Worm (Caenorhabditis elegans) whole organism, young adult: ENCODE measurements around the gene F49C12.4.

Source experiments
- Y53F4B.3 ChIP-seq: fragments of 200-800 bp; sonication (Bioruptor generic); IDR thresholded peaks from 2 replicates; pipeline ENCODE4 v1.3.6; 2022; ENCODE audit warnings: missing genetic modification reagents, missing genetic modification characterization, missing compliant biosample characterization
- aptf-2 ChIP-seq: fragments of 200-800 bp; sonication (Bioruptor generic); conservative IDR thresholded peaks from 2 replicates; pipeline ENCODE4 v1.3.6; 2022; ENCODE audit warnings: missing genetic modification reagents, missing genetic modification characterization, missing compliant biosample characterization
- ceh-27 ChIP-seq: fragments of 200-800 bp; sonication (Bioruptor generic); optimal IDR thresholded peaks from 2 replicates; lab custom pipeline; 2018; ENCODE audit warnings: mild to moderate bottlenecking, missing genetic modification characterization, moderate library complexity, missing compliant biosample characterization
- die-1 ChIP-seq: sonication (generic microtip); optimal IDR thresholded peaks from 2 replicates; lab custom pipeline; 2016; ENCODE audit warnings: missing genotype, mild to moderate bottlenecking, missing genetic modification characterization, missing compliant biosample characterization
- hrde-1 ChIP-seq: sonication (generic microtip); optimal IDR thresholded peaks from 2 replicates; lab custom pipeline; 2016; ENCODE audit warnings: missing genetic modification characterization, mild to moderate bottlenecking, missing compliant biosample characterization, moderate library complexity, missing genotype, missing genetic modification reagents, borderline replicate concordance
- lin-54 ChIP-seq: fragments of 200-800 bp; sonication (Bioruptor generic); optimal IDR thresholded peaks from 2 replicates; lab custom pipeline; 2018; ENCODE audit warnings: mild to moderate bottlenecking, missing genetic modification characterization, missing compliant biosample characterization
- nhr-179 ChIP-seq: sonication (generic microtip); optimal IDR thresholded peaks from 2 replicates; lab custom pipeline; 2016; ENCODE audit warnings: mild to moderate bottlenecking, missing genetic modification characterization, missing compliant biosample characterization
- nhr-80 ChIP-seq: sonication (generic microtip); optimal IDR thresholded peaks from 2 replicates; lab custom pipeline; 2016; ENCODE audit warnings: missing genetic modification characterization, missing compliant biosample characterization
- pbrm-1 ChIP-seq: fragments of 200-800 bp; sonication (Bioruptor generic); IDR thresholded peaks from 2 replicates; pipeline ENCODE4 v1.3.6; 2022; ENCODE audit warnings: missing genetic modification reagents, missing genetic modification characterization, missing compliant biosample characterization
- pha-4 ChIP-seq: fragments of 150-350 bp; sonication (generic microtip); optimal IDR thresholded peaks from 2 replicates; lab custom pipeline; 2014; ENCODE audit warnings: missing biosample characterization, missing genetic modification reagents, missing genetic modification characterization
- rpc-1 ChIP-seq, 2 experiments: fragments of 150-350 bp in 1 of 2; sonication (generic microtip) in 1 of 2; optimal IDR thresholded peaks; 2 replicates each; lab custom pipeline; 2014 to 2018; ENCODE audit warnings: missing biosample characterization in 1 of 2, missing genetic modification characterization in 1 of 2, missing genetic modification reagents in 1 of 2, missing genotype in 1 of 2
- snpc-3.4 ChIP-seq: sonication (generic microtip); optimal IDR thresholded peaks from 2 replicates; lab custom pipeline; 2017; ENCODE audit warnings: missing genetic modification characterization, mild to moderate bottlenecking, missing compliant biosample characterization, antibody characterized with exemption, moderate library complexity, missing genotype, missing genetic modification reagents
- somi-1 ChIP-seq: fragments of 200-800 bp; sonication (Bioruptor generic); optimal IDR thresholded peaks from 2 replicates; lab custom pipeline; 2018; ENCODE audit warnings: mild to moderate bottlenecking, missing genetic modification characterization, missing compliant biosample characterization
- xnd-1 ChIP-seq: sonication (generic microtip); optimal IDR thresholded peaks from 2 replicates; lab custom pipeline; 2016; ENCODE audit warnings: missing genotype, missing genetic modification reagents, missing genetic modification characterization, missing compliant biosample characterization

DNA sequence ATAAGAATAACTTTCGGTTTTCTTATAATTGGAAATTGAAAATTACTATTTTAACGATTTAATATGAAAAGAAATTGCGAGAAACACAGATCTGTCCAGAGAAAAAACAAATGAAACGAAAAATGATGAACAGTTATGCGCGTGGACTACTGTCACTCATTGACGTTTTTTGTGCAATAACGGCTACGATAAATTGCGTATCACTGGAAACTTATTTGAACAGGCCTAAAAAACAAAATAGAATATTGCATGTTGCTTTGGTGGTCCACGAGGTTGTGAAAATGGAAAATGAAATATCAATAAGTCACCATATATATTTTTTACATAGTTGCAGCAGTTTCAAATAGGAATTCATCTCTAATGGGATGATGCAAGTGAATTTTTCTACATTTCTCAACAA, 39.4 kb downstream of the F49C12.4 start:
- TF ChIP-seq pbrm-1 (no peak), aptf-2 (GFP tag; lab: Robert Waterston, UW) (no peak), die-1 (tag; lab: Kevin White, UChicago) (no peak), lin-54 (GFP tag; lab: Kevin White, UChicago) (no peak), pha-4 (tag; lab: Kevin White, UChicago) (no peak), snpc-3.4 (no peak), hrde-1 (tag; lab: Kevin White, UChicago) (no peak), rpc-1 (optimal IDR thresholded peaks at IDR 0.05; lab: Kevin White, UChicago) (no peak), rpc-1 (tag; optimal IDR thresholded peaks at IDR 0.05; lab: Kevin White, UChicago) (no peak), ceh-27 (GFP tag; lab: Kevin White, UChicago) (no peak), nhr-80 (tag; lab: Kevin White, UChicago) (no peak), somi-1 (GFP tag; lab: Kevin White, UChicago) (no peak), Y53F4B.3 (GFP tag; lab: Robert Waterston, UW) (no peak), xnd-1 (tag; lab: Kevin White, UChicago) (no peak), nhr-179 (tag; lab: Kevin White, UChicago) (no peak)
